Worm (Caenorhabditis elegans): Measurements from ENCODE around the gene str-207.

DNA sequence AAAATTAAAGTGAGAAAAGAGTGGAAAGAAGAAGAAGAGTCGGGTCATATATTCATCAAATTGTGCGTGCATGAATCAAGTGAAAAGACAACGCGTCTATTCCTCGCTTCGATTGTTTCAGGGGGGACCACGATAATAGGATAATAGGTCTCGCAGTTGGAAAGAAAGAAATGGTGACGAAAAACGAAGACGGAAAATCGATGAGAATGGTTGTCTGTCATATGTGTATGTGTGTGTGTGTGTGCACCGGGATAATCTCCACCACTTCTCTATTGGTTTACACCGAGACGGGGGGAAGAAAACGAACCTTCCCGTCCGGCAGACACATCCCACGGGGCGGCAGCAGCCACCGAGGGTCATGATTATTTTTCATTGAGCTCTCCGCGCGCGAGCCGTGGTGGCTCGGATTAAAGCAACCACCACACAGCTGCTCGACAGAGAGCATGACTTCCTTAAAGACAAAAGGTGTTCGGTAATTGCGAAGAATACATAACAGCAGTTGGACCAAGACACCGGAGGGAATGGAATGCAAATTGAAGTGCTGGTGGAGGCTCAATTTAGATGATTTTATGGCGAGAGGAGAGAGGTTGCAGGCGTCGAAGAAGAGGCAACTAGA is 12.6 kb downstream of the str-207 start:
- no peak for TF ChIP-seq R02D3.7 (tag; optimal IDR thresholded peaks at IDR 0.05)
- no peak for TF ChIP-seq unc-62 (GFP tag; optimal IDR thresholded peaks at IDR 0.05 in 1 of 2)
- TF ChIP-seq unc-62 (tag; optimal IDR thresholded peaks at IDR 0.05) = no peak
- TF ChIP-seq zag-1 (tag; optimal IDR thresholded peaks at IDR 0.05) = no peak
- TF ChIP-seq ZK546.5 (tag; optimal IDR thresholded peaks at IDR 0.05) = no peak
- TF ChIP-seq hlh-30 (tag; optimal IDR thresholded peaks at IDR 0.05; ENCODE audit: insufficient read depth) = no peak
- TF ChIP-seq fkh-10 (GFP tag; optimal IDR thresholded peaks at IDR 0.05) = no peak
- no peak for TF ChIP-seq unc-39 (tag; optimal IDR thresholded peaks at IDR 0.05)
- TF ChIP-seq gei-8 (GFP tag; optimal IDR thresholded peaks at IDR 0.05) = no peak
- TF ChIP-seq daf-12 (tag; optimal IDR thresholded peaks at IDR 0.05) = no peak
- no peak for TF ChIP-seq skn-1 (tag; optimal IDR thresholded peaks at IDR 0.05)
- no peak for TF ChIP-seq nhr-25 (tag; optimal IDR thresholded peaks at IDR 0.05; ENCODE audit: borderline replicate concordance, insufficient read depth)
- TF ChIP-seq Y5F2A.4 (GFP tag; optimal IDR thresholded peaks at IDR 0.05) = no peak
